Worm (Caenorhabditis elegans) whole organism, L4 larva: ENCODE data around the gene srb-13.

ENCODE experiments used
- D1046.2 ChIP-seq: fragments of 200-800 bp; sonication (Bioruptor generic); IDR thresholded peaks from 2 replicates; pipeline ENCODE4 v1.3.6; 2022; ENCODE audit warnings: missing genetic modification characterization, missing compliant biosample characterization
- F26F4.8 ChIP-seq: fragments of 200-800 bp; sonication (Bioruptor generic); conservative IDR thresholded peaks from 2 replicates; pipeline ENCODE4 v1.3.6; 2022; ENCODE audit warnings: missing genetic modification characterization, missing compliant biosample characterization
- T26A8.4 ChIP-seq: fragments of 200-800 bp; sonication (Bioruptor generic); IDR thresholded peaks from 2 replicates; pipeline ENCODE4 v1.3.6; 2022; ENCODE audit warnings: missing genetic modification characterization, missing compliant biosample characterization
- Y105C5A.15 ChIP-seq: fragments of 200-800 bp; sonication (Bioruptor generic); IDR thresholded peaks from 2 replicates; pipeline ENCODE4 v1.3.6; 2022; ENCODE audit warnings: missing genetic modification characterization, missing compliant biosample characterization
- Y75B8A.6 ChIP-seq: fragments of 200-800 bp; sonication (Bioruptor generic); IDR thresholded peaks from 2 replicates; pipeline ENCODE4 v1.3.6; 2022; ENCODE audit warnings: missing genetic modification reagents, missing genetic modification characterization, missing compliant biosample characterization
- ceh-32 ChIP-seq: sonication (generic microtip); optimal IDR thresholded peaks from 2 replicates; lab custom pipeline; 2016; ENCODE audit warnings: mild to moderate bottlenecking, missing genetic modification characterization, missing compliant biosample characterization; ENCODE audit not compliant: poor library complexity
- ceh-62 ChIP-seq: sonication (generic microtip); optimal IDR thresholded peaks from 2 replicates; lab custom pipeline; 2017; ENCODE audit warnings: missing biosample characterization, missing genetic modification characterization
- cey-2 ChIP-seq: sonication (generic microtip); optimal IDR thresholded peaks from 3 replicates; lab custom pipeline; 2017; ENCODE audit warnings: missing genetic modification characterization, mild to moderate bottlenecking, missing compliant biosample characterization, antibody characterized with exemption, borderline replicate concordance; ENCODE audit not compliant: insufficient read depth
- daf-16 ChIP-seq, 3 experiments: sonication (generic microtip); optimal IDR thresholded peaks; 2 replicates each; lab custom pipeline; 2016 to 2017; ENCODE audit warnings: missing genetic modification characterization in 3 of 3, missing genetic modification reagents in 3 of 3, mild to moderate bottlenecking in 2 of 3, missing compliant biosample characterization in 2 of 3, missing biosample characterization in 1 of 3, moderate library complexity in 1 of 3
- dmd-6 ChIP-seq: fragments of 200-800 bp; sonication (Bioruptor generic); IDR thresholded peaks from 2 replicates; pipeline ENCODE4 v1.3.6; 2022; ENCODE audit warnings: missing genetic modification reagents, missing genetic modification characterization, missing compliant biosample characterization
- dpl-1 ChIP-seq: fragments of 150-350 bp; optimal IDR thresholded peaks from 2 replicates; lab custom pipeline; 2014; ENCODE audit warnings: missing biosample characterization, missing genetic modification reagents, missing genetic modification characterization
- dve-1 ChIP-seq: sonication (generic microtip); optimal IDR thresholded peaks from 2 replicates; lab custom pipeline; 2017; ENCODE audit warnings: antibody characterized with exemption, mild to moderate bottlenecking, missing genetic modification characterization, missing compliant biosample characterization; ENCODE audit not compliant: insufficient read depth
- hlh-11 ChIP-seq: fragments of 200-800 bp; sonication (Bioruptor generic); optimal IDR thresholded peaks from 2 replicates; lab custom pipeline; 2018; ENCODE audit warnings: mild to moderate bottlenecking, missing genetic modification characterization, missing compliant biosample characterization
- hlh-30 ChIP-seq: sonication (generic microtip); optimal IDR thresholded peaks from 2 replicates; lab custom pipeline; 2017; ENCODE audit warnings: antibody characterized with exemption, mild to moderate bottlenecking, missing genetic modification characterization, missing compliant biosample characterization; ENCODE audit not compliant: insufficient read depth
- hmg-1.1 ChIP-seq: fragments of 200-800 bp; sonication (Bioruptor generic); IDR thresholded peaks from 2 replicates; pipeline ENCODE4 v1.3.6; 2022; ENCODE audit warnings: missing genetic modification reagents, missing genetic modification characterization, missing compliant biosample characterization
- jun-1 ChIP-seq: fragments of 150-350 bp; optimal IDR thresholded peaks from 2 replicates; lab custom pipeline; 2014; ENCODE audit warnings: missing biosample characterization, missing genetic modification reagents, missing genetic modification characterization
- lin-13 ChIP-seq: fragments of 150-350 bp; optimal IDR thresholded peaks from 2 replicates; lab custom pipeline; 2014; ENCODE audit warnings: missing biosample characterization, missing genetic modification reagents, missing genetic modification characterization
- lin-15B ChIP-seq: fragments of 150-350 bp; sonication (generic microtip); optimal IDR thresholded peaks from 3 replicates; lab custom pipeline; 2014; ENCODE audit warnings: missing biosample characterization, missing genetic modification characterization
- lsy-2 ChIP-seq, 2 experiments: fragments of 150-350 bp in 1 of 2; sonication (generic microtip) in 1 of 2; optimal IDR thresholded peaks; 2 replicates each; lab custom pipeline; 2014 to 2017; ENCODE audit warnings: missing biosample characterization in 2 of 2, missing genetic modification characterization in 2 of 2
- mdl-1 ChIP-seq, 2 experiments: fragments of 150-350 bp in 1 of 2; sonication (generic microtip) in 1 of 2; optimal IDR thresholded peaks; 2 replicates each; lab custom pipeline; 2014 to 2017; ENCODE audit warnings: missing biosample characterization in 2 of 2, missing genetic modification characterization in 2 of 2
- mep-1 ChIP-seq: fragments of 150-350 bp; sonication (generic microtip); optimal IDR thresholded peaks from 3 replicates; lab custom pipeline; 2014; ENCODE audit warnings: missing biosample characterization, missing genetic modification characterization
- mes-2 ChIP-seq: sonication (generic microtip); optimal IDR thresholded peaks from 2 replicates; lab custom pipeline; 2016; ENCODE audit warnings: missing genotype, mild to moderate bottlenecking, missing genetic modification characterization, missing compliant biosample characterization; ENCODE audit not compliant: poor library complexity, severe bottlenecking
- nhr-10 ChIP-seq: fragments of 150-350 bp; optimal IDR thresholded peaks from 2 replicates; lab custom pipeline; 2014; ENCODE audit warnings: missing biosample characterization, missing genetic modification characterization
- nhr-28 ChIP-seq: fragments of 150-350 bp; optimal IDR thresholded peaks from 2 replicates; lab custom pipeline; 2014; ENCODE audit warnings: missing biosample characterization, missing genetic modification characterization
- nhr-41 ChIP-seq: fragments of 200-800 bp; sonication (Bioruptor generic); IDR thresholded peaks from 2 replicates; pipeline ENCODE4 v1.3.6; 2022; ENCODE audit warnings: missing genetic modification reagents, missing genetic modification characterization, missing compliant biosample characterization
- nhr-6 ChIP-seq: fragments of 150-350 bp; optimal IDR thresholded peaks from 2 replicates; lab custom pipeline; 2014; ENCODE audit warnings: missing biosample characterization, missing genetic modification characterization
- pha-4 ChIP-seq, 2 experiments: fragments of 150-350 bp in 1 of 2; fragments of 200-800 bp in 1 of 2; sonication (Bioruptor generic) in 1 of 2; IDR thresholded peaks in 1 of 2; optimal IDR thresholded peaks in 1 of 2; 2 replicates each; pipeline versions ENCODE4 v1.3.6 to Lab custom; 2014 to 2022; ENCODE audit warnings: missing genetic modification characterization in 2 of 2, missing genetic modification reagents in 2 of 2, missing biosample characterization in 1 of 2, missing compliant biosample characterization in 1 of 2
- pqm-1 ChIP-seq: sonication (generic microtip); optimal IDR thresholded peaks from 2 replicates; lab custom pipeline; 2017; ENCODE audit warnings: missing biosample characterization, missing genetic modification characterization
- rbr-2 ChIP-seq: sonication (generic microtip); optimal IDR thresholded peaks from 2 replicates; lab custom pipeline; 2016; ENCODE audit warnings: missing genotype, missing genetic modification characterization, missing compliant biosample characterization
- snpc-4 ChIP-seq: fragments of 150-350 bp; optimal IDR thresholded peaks from 2 replicates; lab custom pipeline; 2014; ENCODE audit warnings: missing biosample characterization, missing genetic modification characterization
- unc-62 ChIP-seq, 3 experiments: fragments of 150-350 bp in 1 of 3; sonication (generic microtip); optimal IDR thresholded peaks in 2 of 3; peaks in 1 of 3; 1 replicate in 1 of 3; 2 replicates in 2 of 3; lab custom pipeline; 2014 to 2017; ENCODE audit warnings: missing biosample characterization in 3 of 3, missing genetic modification characterization in 3 of 3, missing genetic modification reagents in 3 of 3, missing genotype in 1 of 3

The srb-13 gene

ce11 chrII:5201922-5202562, 44.6 kb upstream of the srb-13 start (continued):
- TF ChIP-seq dve-1, result peak; percentile 97
- peak; percentile 91 for TF ChIP-seq pqm-1 (tag; lab: Kevin White, UChicago)
- peak; percentile 76 for TF ChIP-seq nhr-28
- TF ChIP-seq jun-1 (tag; lab: Kevin White, UChicago), result no peak
- peak; percentile 50 for TF ChIP-seq nhr-10
- peak; percentile 95 for TF ChIP-seq dmd-6 (GFP tag; lab: Robert Waterston, UW)
- TF ChIP-seq nhr-6, result peak; percentile 31
- TF ChIP-seq ceh-32 (tag; lab: Kevin White, UChicago), result no peak
- peak in 1 of 2 experiments; percentile 89 for TF ChIP-seq daf-16 (GFP tag; optimal IDR thresholded peaks at IDR 0.05; lab: Kevin White, UChicago)
- TF ChIP-seq daf-16 (tag; optimal IDR thresholded peaks at IDR 0.05; lab: Kevin White, UChicago), result peak; percentile 83
- TF ChIP-seq nhr-41 (GFP tag; lab: Robert Waterston, UW), result no peak
- peak; percentile 51 for TF ChIP-seq cey-2 (tag; lab: Kevin White, UChicago)

- no peak for TF ChIP-seq Y75B8A.6 (GFP tag; lab: Robert Waterston, UW)
- TF ChIP-seq lsy-2 (tag; optimal IDR thresholded peaks at IDR 0.05; lab: Kevin White, UChicago), result peak in 1 of 2 experiments; percentile 67
- TF ChIP-seq mes-2 (tag; lab: Kevin White, UChicago), result peak; percentile 44
- peak; percentile 3 for TF ChIP-seq nhr-28
- no peak for TF ChIP-seq lin-13 (GFP tag; lab: Kevin White, UChicago)
- TF ChIP-seq pha-4 (GFP tag; IDR thresholded peaks at IDR 0.05; lab: Robert Waterston, UW), result no peak
- peak; percentile 11 for TF ChIP-seq pha-4 (tag; optimal IDR thresholded peaks at IDR 0.05; lab: Kevin White, UChicago)
- TF ChIP-seq D1046.2 (GFP tag; lab: Robert Waterston, UW), result no peak
- peak; percentile 81 for TF ChIP-seq hlh-30
- TF ChIP-seq dpl-1 (GFP tag; lab: Kevin White, UChicago), result no peak
- peak; percentile 54; the same call in 1 of the 2 replicates for TF ChIP-seq hmg-1.1 (GFP tag; lab: Robert Waterston, UW)
- TF ChIP-seq hlh-11 (tag; lab: Kevin White, UChicago), result peak; percentile 57
- TF ChIP-seq daf-16 (GFP tag; optimal IDR thresholded peaks at IDR 0.05; lab: Kevin White, UChicago), result peak in 1 of 2 experiments; percentile 89
- TF ChIP-seq daf-16 (tag; optimal IDR thresholded peaks at IDR 0.05; lab: Kevin White, UChicago), result peak; percentile 50
- peak; percentile 36 for TF ChIP-seq dve-1
- peak in 1 of 2 experiments; percentile 22 for TF ChIP-seq mdl-1 (tag; optimal IDR thresholded peaks at IDR 0.05; lab: Kevin White, UChicago)
- TF ChIP-seq unc-62 (GFP tag; optimal IDR thresholded peaks at IDR 0.05 in 1 of 2; lab: Kevin White, UChicago), result peak in 1 of 2 experiments; percentile 21
- no peak for TF ChIP-seq unc-62 (tag; optimal IDR thresholded peaks at IDR 0.05; lab: Kevin White, UChicago)
- no peak for TF ChIP-seq lin-15B (tag; lab: Kevin White, UChicago)
- TF ChIP-seq rbr-2 (tag; lab: Kevin White, UChicago), result peak; percentile 11
- TF ChIP-seq nhr-6, result no peak
- TF ChIP-seq ceh-62 (tag; lab: Kevin White, UChicago), result no peak
- TF ChIP-seq mep-1 (tag; lab: Kevin White, UChicago), result peak; percentile 56
- no peak for TF ChIP-seq Y105C5A.15 (GFP tag; lab: Robert Waterston, UW)
Measured at ce11 chrII:5200987-5201582, 43.7 kb upstream of the srb-13 start.

DNA sequence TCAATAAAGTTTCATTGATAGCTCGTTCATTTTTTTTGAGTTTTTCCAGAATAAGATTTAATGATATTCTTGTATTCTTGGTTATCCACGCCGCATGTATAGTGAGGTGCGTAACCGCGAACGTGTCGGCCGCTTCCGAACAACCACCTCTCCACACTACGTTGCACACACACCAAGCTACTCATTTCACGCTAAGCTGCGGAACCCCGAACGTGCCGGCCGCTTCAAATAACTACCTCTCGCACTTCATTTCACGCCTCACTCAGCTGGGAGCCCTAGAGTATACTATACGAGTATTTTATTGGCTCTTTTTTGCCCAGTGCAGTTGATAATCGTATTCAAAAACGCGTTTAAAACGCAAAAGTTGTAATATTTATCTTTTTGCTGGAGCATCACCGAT, 42.8 kb upstream of the srb-13 start:
- 0 out of 2 replicates have a peak, but pooled peaks have one; percentile 53 for TF ChIP-seq F26F4.8 (GFP tag; lab: Robert Waterston, UW)
- peak; percentile 36; the same call in 1 of the 2 replicates for TF ChIP-seq T26A8.4 (GFP tag; lab: Robert Waterston, UW)
- peak; percentile 63 for TF ChIP-seq snpc-4 (tag; lab: Kevin White, UChicago)
